In the genomic region with DNA sequence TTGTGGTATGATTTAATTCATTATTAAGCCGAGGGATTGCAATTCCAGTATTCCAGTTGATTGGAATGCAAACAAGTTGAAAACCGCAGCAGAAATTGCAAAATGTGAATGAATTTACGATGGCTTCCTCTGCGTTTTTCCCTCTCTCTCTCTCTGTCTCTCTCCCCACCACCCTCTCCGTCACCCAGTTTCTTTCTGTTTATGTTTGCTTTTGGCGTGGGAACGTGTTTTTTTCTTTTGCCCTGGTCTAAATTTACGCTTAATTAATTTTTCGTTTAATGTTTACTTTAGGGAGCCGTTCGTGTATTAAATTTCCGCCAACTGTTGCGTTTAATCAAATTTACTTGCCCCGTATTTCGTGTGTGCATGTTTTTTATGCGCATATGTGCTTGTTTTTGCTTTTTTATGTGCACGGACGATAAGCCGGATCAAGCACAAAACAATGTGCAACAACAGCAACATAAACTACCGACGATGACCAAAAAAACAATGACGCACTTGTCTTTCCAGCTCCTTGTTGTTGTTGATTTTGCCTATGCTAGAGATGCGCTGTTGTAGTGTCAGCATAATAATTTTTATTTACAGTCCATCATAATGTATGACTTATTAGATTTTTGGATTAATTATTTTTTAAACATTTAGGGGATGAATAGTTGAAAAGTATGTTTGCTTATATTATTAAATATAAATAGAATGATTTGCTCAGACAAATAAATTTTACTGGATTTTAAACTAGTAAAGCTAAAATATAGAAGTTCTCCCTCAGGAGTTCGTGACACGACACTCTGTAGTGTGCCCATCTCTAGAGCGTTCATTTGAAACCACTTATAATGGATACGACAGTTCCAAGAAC, we compare ENCODE assay signal across 1 fruit fly cellular context.
A peak's percentile ranks its signal among the peaks of the same experiment; 100 is the strongest.
TF ChIP-seq lines count a peak whose summit lies in the region.

No protein-coding gene starts in this region.

TF ChIP-seq in whole organism, embryonic, 481 proteins besides CTCF, POLR2A, EP300 and RAD21 (continued from another document and continues in another):
- peak; percentile 58; the same call in 1 of the 2 replicates for TF ChIP-seq sisA (GFP tag; IDR thresholded peaks at IDR 0.05; lab: Robert Waterston, UW)
- TF ChIP-seq CG17568 (GFP tag; optimal IDR thresholded peaks at IDR 0.05; lab: Kevin White, UChicago), result peak; percentile 40
- TF ChIP-seq CG4424 (GFP tag; optimal IDR thresholded peaks at IDR 0.05; lab: Kevin White, UChicago), result peak; percentile 73
- peak; percentile 62 for TF ChIP-seq Nf-YB (GFP tag; optimal IDR thresholded peaks at IDR 0.05; lab: Kevin White, UChicago)
- TF ChIP-seq gsb-n (tag; optimal IDR thresholded peaks at IDR 0.05; lab: Kevin White, UChicago), result peak; percentile 46
- TF ChIP-seq sens-2 (GFP tag; IDR thresholded peaks at IDR 0.05; lab: Robert Waterston, UW), result no peak
- peak; percentile 38; the same call in 1 of the 2 replicates for TF ChIP-seq ttk (GFP tag; IDR thresholded peaks at IDR 0.05; lab: Robert Waterston, UW)
- TF ChIP-seq usp (GFP tag; optimal IDR thresholded peaks at IDR 0.05; lab: Kevin White, UChicago), result no peak
- TF ChIP-seq Mes4 (GFP tag; optimal IDR thresholded peaks at IDR 0.05; lab: Kevin White, UChicago), result no peak
- TF ChIP-seq ham (GFP tag; IDR thresholded peaks at IDR 0.05; lab: Robert Waterston, UW), result no peak
- TF ChIP-seq bab2 (GFP tag; optimal IDR thresholded peaks at IDR 0.05; lab: Kevin White, UChicago), result no peak
- peak; percentile 52 for TF ChIP-seq CG10462 (GFP tag; optimal IDR thresholded peaks at IDR 0.05; lab: Kevin White, UChicago)
- peak; percentile 37 for TF ChIP-seq Six4 (GFP tag; optimal IDR thresholded peaks at IDR 0.05; lab: Kevin White, UChicago)
- no peak for TF ChIP-seq CG15073 (GFP tag; optimal IDR thresholded peaks at IDR 0.05; lab: Kevin White, UChicago)
- TF ChIP-seq slou (GFP tag; optimal IDR thresholded peaks at IDR 0.05; lab: Kevin White, UChicago), result peak; percentile 53
- peak; percentile 75 for TF ChIP-seq CG9932 (GFP tag; IDR thresholded peaks at IDR 0.05; lab: Robert Waterston, UW)
- peak; percentile 32; the same call in 1 of the 2 replicates for TF ChIP-seq CG6689 (GFP tag; IDR thresholded peaks at IDR 0.05; lab: Robert Waterston, UW)
- TF ChIP-seq crol (GFP tag; IDR thresholded peaks at IDR 0.05; lab: Robert Waterston, UW), result peak; percentile 96
- TF ChIP-seq C15 (GFP tag; IDR thresholded peaks at IDR 0.05; lab: Robert Waterston, UW), result no peak
- TF ChIP-seq cas (GFP tag; IDR thresholded peaks at IDR 0.05; lab: Robert Waterston, UW), result 0 out of 2 replicates have a peak, but pooled peaks have one; percentile 45
- TF ChIP-seq CG1647 (GFP tag; optimal IDR thresholded peaks at IDR 0.05; lab: Kevin White, UChicago), result peak; percentile 37
- peak; percentile 71 for TF ChIP-seq gcm (GFP tag; optimal IDR thresholded peaks at IDR 0.05; lab: Kevin White, UChicago)
- no peak for TF ChIP-seq CG11560 (tag; IDR thresholded peaks at IDR 0.05; lab: Robert Waterston, UW)
- peak; percentile 73 for TF ChIP-seq sug (tag; optimal IDR thresholded peaks at IDR 0.05; lab: Kevin White, UChicago)
- peak; percentile 72 for TF ChIP-seq cwo (GFP tag; optimal IDR thresholded peaks at IDR 0.05; lab: Kevin White, UChicago)
- TF ChIP-seq tin (GFP tag; optimal IDR thresholded peaks at IDR 0.05; lab: Kevin White, UChicago), result peak; percentile 67
- TF ChIP-seq CG34376 (GFP tag; optimal IDR thresholded peaks at IDR 0.05; lab: Kevin White, UChicago), result peak; percentile 60
- peak; percentile 63 for TF ChIP-seq caup (GFP tag; optimal IDR thresholded peaks at IDR 0.05; lab: Kevin White, UChicago; ENCODE audit: severe bottlenecking)
- TF ChIP-seq Blimp-1 (GFP tag; optimal IDR thresholded peaks at IDR 0.05; lab: Kevin White, UChicago), result peak; percentile 64
- no peak for TF ChIP-seq H15 (GFP tag; IDR thresholded peaks at IDR 0.05; lab: Robert Waterston, UW)
- peak; percentile 44 for TF ChIP-seq zfh2 (GFP tag; optimal IDR thresholded peaks at IDR 0.05; lab: Kevin White, UChicago)
- TF ChIP-seq TFAM (GFP tag; optimal IDR thresholded peaks at IDR 0.05; lab: Kevin White, UChicago), result no peak
- peak; percentile 85 for TF ChIP-seq CG16813 (GFP tag; IDR thresholded peaks at IDR 0.05; lab: Robert Waterston, UW; ENCODE audit: partially characterized antibody)
- no peak for TF ChIP-seq CG16779 (GFP tag; IDR thresholded peaks at IDR 0.05; lab: Robert Waterston, UW)
- no peak for TF ChIP-seq prd (optimal IDR thresholded peaks at IDR 0.05; lab: Kevin White, UChicago)
- TF ChIP-seq prd (GFP tag; IDR thresholded peaks at IDR 0.05; lab: Robert Waterston, UW), result peak; percentile 64
- TF ChIP-seq Doc3 (GFP tag; IDR thresholded peaks at IDR 0.05; lab: Robert Waterston, UW; ENCODE audit: partially characterized antibody), result peak; percentile 84; the same call in 2 of the 3 replicates
- TF ChIP-seq Ssrp (tag; optimal IDR thresholded peaks at IDR 0.05; lab: Kevin White, UChicago), result peak; percentile 76
- no peak for TF ChIP-seq CG4404 (GFP tag; IDR thresholded peaks at IDR 0.05; lab: Robert Waterston, UW)
- peak; percentile 51 for TF ChIP-seq croc (GFP tag; conservative IDR thresholded peaks at IDR 0.05; lab: Robert Waterston, UW)
- peak; percentile 69 for TF ChIP-seq B-H2 (GFP tag; optimal IDR thresholded peaks at IDR 0.05; lab: Kevin White, UChicago)
- TF ChIP-seq en (GFP tag; optimal IDR thresholded peaks at IDR 0.05; lab: Kevin White, UChicago), result no peak
- no peak for TF ChIP-seq ara (GFP tag; IDR thresholded peaks at IDR 0.05; lab: Robert Waterston, UW)
- peak; percentile 38 for TF ChIP-seq D19B (GFP tag; optimal IDR thresholded peaks at IDR 0.05; lab: Kevin White, UChicago)
- peak; percentile 79 for TF ChIP-seq tio (GFP tag; optimal IDR thresholded peaks at IDR 0.05; lab: Kevin White, UChicago)
- TF ChIP-seq CG10267 (tag; optimal IDR thresholded peaks at IDR 0.05; lab: Kevin White, UChicago), result peak; percentile 78
- TF ChIP-seq emc (GFP tag; optimal IDR thresholded peaks at IDR 0.05; lab: Kevin White, UChicago), result no peak
- no peak for TF ChIP-seq Ravus (GFP tag; IDR thresholded peaks at IDR 0.05; lab: Robert Waterston, UW)
- peak; percentile 53; the same call in 1 of the 2 replicates for TF ChIP-seq E2f2 (GFP tag; IDR thresholded peaks at IDR 0.05; lab: Robert Waterston, UW)
- TF ChIP-seq Nf-YC (tag; optimal IDR thresholded peaks at IDR 0.05; lab: Kevin White, UChicago), result no peak
- no peak for TF ChIP-seq CG10321 (GFP tag; IDR thresholded peaks at IDR 0.05; lab: Robert Waterston, UW)
- no peak for TF ChIP-seq peb (GFP tag; IDR thresholded peaks at IDR 0.05; lab: Robert Waterston, UW)
- TF ChIP-seq sens (GFP tag; lab: Kevin White, UChicago), result peak; percentile 44
- TF ChIP-seq jumu (GFP tag; optimal IDR thresholded peaks at IDR 0.05; lab: Kevin White, UChicago), result no peak
- TF ChIP-seq CG17912 (GFP tag; optimal IDR thresholded peaks at IDR 0.05; lab: Kevin White, UChicago), result no peak
- no peak for TF ChIP-seq ro (GFP tag; IDR thresholded peaks at IDR 0.05; lab: Robert Waterston, UW)
- TF ChIP-seq Antp (GFP tag; optimal IDR thresholded peaks at IDR 0.05; lab: Kevin White, UChicago), result no peak
- no peak for TF ChIP-seq br (optimal IDR thresholded peaks at IDR 0.05; lab: Kevin White, UChicago)
- no peak for TF ChIP-seq gcm2 (GFP tag; optimal IDR thresholded peaks at IDR 0.05; lab: Kevin White, UChicago)
- TF ChIP-seq Pdp1 (GFP tag; optimal IDR thresholded peaks at IDR 0.05; lab: Kevin White, UChicago), result peak in 1 of 2 experiments; percentile 17
- TF ChIP-seq CG2116 (GFP tag; optimal IDR thresholded peaks at IDR 0.05; lab: Kevin White, UChicago), result peak; percentile 43
- no peak for TF ChIP-seq lbe (GFP tag; optimal IDR thresholded peaks at IDR 0.05; lab: Kevin White, UChicago)
- TF ChIP-seq Asciz (GFP tag; optimal IDR thresholded peaks at IDR 0.05; lab: Kevin White, UChicago), result peak; percentile 33
- peak; percentile 79 for TF ChIP-seq BEAF-32 (GFP tag; optimal IDR thresholded peaks at IDR 0.05; lab: Kevin White, UChicago)
- TF ChIP-seq Oli (tag; optimal IDR thresholded peaks at IDR 0.05; lab: Kevin White, UChicago), result peak; percentile 79
- peak; percentile 40; the same call in 1 of the 2 replicates for TF ChIP-seq E2f1 (GFP tag; IDR thresholded peaks at IDR 0.05; lab: Robert Waterston, UW)
- TF ChIP-seq CG6254 (GFP tag; optimal IDR thresholded peaks at IDR 0.05; lab: Kevin White, UChicago), result peak; percentile 22
- TF ChIP-seq CG2712 (tag; optimal IDR thresholded peaks at IDR 0.05; lab: Kevin White, UChicago), result peak; percentile 66
- TF ChIP-seq dan (GFP tag; IDR thresholded peaks at IDR 0.05; lab: Robert Waterston, UW), result no peak
- TF ChIP-seq Mrtf (GFP tag; IDR thresholded peaks at IDR 0.05; lab: Robert Waterston, UW), result no peak
- TF ChIP-seq bcd (GFP tag; optimal IDR thresholded peaks at IDR 0.05; lab: Kevin White, UChicago), result peak; percentile 70
- peak; percentile 1 for TF ChIP-seq sd (tag; optimal IDR thresholded peaks at IDR 0.05; lab: Kevin White, UChicago)
- peak; percentile 79 for TF ChIP-seq unpg (GFP tag; optimal IDR thresholded peaks at IDR 0.05; lab: Kevin White, UChicago)
- peak; percentile 56 for TF ChIP-seq CG12155 (GFP tag; optimal IDR thresholded peaks at IDR 0.05; lab: Kevin White, UChicago)
- TF ChIP-seq odd (GFP tag; optimal IDR thresholded peaks at IDR 0.05; lab: Kevin White, UChicago), result peak; percentile 83
- TF ChIP-seq CG10209 (GFP tag; optimal IDR thresholded peaks at IDR 0.05; lab: Kevin White, UChicago), result peak; percentile 74
- TF ChIP-seq pan (optimal IDR thresholded peaks at IDR 0.05; lab: Kevin White, UChicago), result no peak
- TF ChIP-seq pan (GFP tag; optimal IDR thresholded peaks at IDR 0.05 in 1 of 2, IDR thresholded peaks at IDR 0.05 in 1 of 2), result peak in 1 of 2 experiments; percentile 71
- peak; percentile 78 for TF ChIP-seq Meics (GFP tag; optimal IDR thresholded peaks at IDR 0.05; lab: Kevin White, UChicago)
- TF ChIP-seq Ets97D (GFP tag; optimal IDR thresholded peaks at IDR 0.05; lab: Kevin White, UChicago), result no peak
- TF ChIP-seq CG34224 (GFP tag; IDR thresholded peaks at IDR 0.05; lab: Robert Waterston, UW; ENCODE audit: partially characterized antibody), result peak; percentile 78
- TF ChIP-seq CG8765 (GFP tag; IDR thresholded peaks at IDR 0.05; lab: Robert Waterston, UW), result no peak
- TF ChIP-seq CG6175 (GFP tag; IDR thresholded peaks at IDR 0.05; lab: Robert Waterston, UW), result no peak
- TF ChIP-seq Med (GFP tag; lab: Kevin White, UChicago), result peak; percentile 45
- no peak for TF ChIP-seq Optix (GFP tag; IDR thresholded peaks at IDR 0.05; lab: Robert Waterston, UW)
- TF ChIP-seq Doc2 (GFP tag; IDR thresholded peaks at IDR 0.05; lab: Robert Waterston, UW), result 0 out of 2 replicates have a peak, but pooled peaks have one; percentile 25
- TF ChIP-seq so (GFP tag; IDR thresholded peaks at IDR 0.05; lab: Robert Waterston, UW), result peak; percentile 61; the same call in 1 of the 3 replicates
- peak; percentile 76 for TF ChIP-seq Scr (GFP tag; IDR thresholded peaks at IDR 0.05; lab: Robert Waterston, UW; ENCODE audit: partially characterized antibody)
- peak; percentile 70 for TF ChIP-seq CG13287 (GFP tag; IDR thresholded peaks at IDR 0.05; lab: Robert Waterston, UW; ENCODE audit: partially characterized antibody)
- TF ChIP-seq mam (GFP tag; optimal IDR thresholded peaks at IDR 0.05; lab: Kevin White, UChicago), result peak; percentile 8
- TF ChIP-seq abd-A (tag; optimal IDR thresholded peaks at IDR 0.05; lab: Kevin White, UChicago), result no peak
- peak; percentile 59 for TF ChIP-seq CG18476 (GFP tag; optimal IDR thresholded peaks at IDR 0.05; lab: Kevin White, UChicago)
- TF ChIP-seq hkb (optimal IDR thresholded peaks at IDR 0.05; lab: Kevin White, UChicago), result no peak
- peak; percentile 73 for TF ChIP-seq hkb (GFP tag; IDR thresholded peaks at IDR 0.05; lab: Robert Waterston, UW)
- peak; percentile 38 for TF ChIP-seq CG6683 (GFP tag; optimal IDR thresholded peaks at IDR 0.05; lab: Kevin White, UChicago)
- peak; percentile 57; the same call in 1 of the 2 replicates for TF ChIP-seq CG14441 (GFP tag; IDR thresholded peaks at IDR 0.05; lab: Robert Waterston, UW)
- no peak for TF ChIP-seq Lim3 (GFP tag; IDR thresholded peaks at IDR 0.05; lab: Robert Waterston, UW)
- TF ChIP-seq btn (GFP tag; optimal IDR thresholded peaks at IDR 0.05; lab: Kevin White, UChicago), result no peak
- peak in 1 of 3 experiments; percentile 82 for TF ChIP-seq lola (GFP tag; optimal IDR thresholded peaks at IDR 0.05; lab: Kevin White, UChicago)
- peak; percentile 52 for TF ChIP-seq CG8281 (tag; optimal IDR thresholded peaks at IDR 0.05; lab: Kevin White, UChicago)
- TF ChIP-seq p53 (GFP tag; optimal IDR thresholded peaks at IDR 0.05; lab: Kevin White, UChicago), result no peak
- TF ChIP-seq dpn (GFP tag; optimal IDR thresholded peaks at IDR 0.05; lab: Kevin White, UChicago), result peak in 1 of 2 experiments; percentile 64
- TF ChIP-seq D19A (tag; optimal IDR thresholded peaks at IDR 0.05; lab: Kevin White, UChicago), result peak; percentile 77
- TF ChIP-seq pfk (GFP tag; optimal IDR thresholded peaks at IDR 0.05; lab: Kevin White, UChicago), result no peak
- peak; percentile 62 for TF ChIP-seq trem (tag; optimal IDR thresholded peaks at IDR 0.05; lab: Kevin White, UChicago)
- peak; percentile 51 for TF ChIP-seq nau (GFP tag; optimal IDR thresholded peaks at IDR 0.05; lab: Kevin White, UChicago)
- TF ChIP-seq CG3847 (GFP tag; IDR thresholded peaks at IDR 0.05; lab: Robert Waterston, UW), result peak; percentile 76
- peak; percentile 66 for TF ChIP-seq org-1 (GFP tag; optimal IDR thresholded peaks at IDR 0.05; lab: Kevin White, UChicago)
- TF ChIP-seq seq (GFP tag; IDR thresholded peaks at IDR 0.05; lab: Robert Waterston, UW), result peak; percentile 55
- TF ChIP-seq CG5953 (GFP tag; IDR thresholded peaks at IDR 0.05; lab: Robert Waterston, UW), result no peak
- TF ChIP-seq CG17361 (GFP tag; IDR thresholded peaks at IDR 0.05; lab: Robert Waterston, UW), result peak; percentile 59; the same call in 2 of the 3 replicates
- no peak for TF ChIP-seq luna (GFP tag; optimal IDR thresholded peaks at IDR 0.05; lab: Kevin White, UChicago)
- peak; percentile 81 for TF ChIP-seq HLH3B (GFP tag; IDR thresholded peaks at IDR 0.05; lab: Robert Waterston, UW)
- TF ChIP-seq kay (GFP tag; optimal IDR thresholded peaks at IDR 0.05; lab: Kevin White, UChicago), result peak; percentile 52
- TF ChIP-seq Drgx (GFP tag; IDR thresholded peaks at IDR 0.05; lab: Robert Waterston, UW), result no peak
- TF ChIP-seq esg (GFP tag; conservative IDR thresholded peaks at IDR 0.05; lab: Robert Waterston, UW), result peak; percentile 66
- peak; percentile 69 for TF ChIP-seq CG31441 (GFP tag; IDR thresholded peaks at IDR 0.05; lab: Robert Waterston, UW)
- peak; percentile 64 for TF ChIP-seq inv (GFP tag; IDR thresholded peaks at IDR 0.05; lab: Robert Waterston, UW; ENCODE audit: partially characterized antibody)
- TF ChIP-seq cg (GFP tag; optimal IDR thresholded peaks at IDR 0.05; lab: Kevin White, UChicago), result peak; percentile 43
- TF ChIP-seq disco-r (GFP tag; optimal IDR thresholded peaks at IDR 0.05; lab: Kevin White, UChicago), result no peak
- no peak for TF ChIP-seq al (GFP tag; IDR thresholded peaks at IDR 0.05; lab: Robert Waterston, UW)
